Fruit fly (Drosophila melanogaster) whole organism, wandering third instar larva: ENCODE measurements around the gene Golgin104.

Experiments used
- sage ChIP-seq: fragments of 200-800 bp; sonication (Bioruptor generic); optimal IDR thresholded peaks from 2 replicates; lab custom pipeline; 2016; ENCODE audit warnings: missing biosample characterization, mild to moderate bottlenecking, missing genetic modification characterization
- sv ChIP-seq: fragments of 200-800 bp; sonication (Bioruptor generic); optimal IDR thresholded peaks from 3 replicates; lab custom pipeline; 2016; ENCODE audit warnings: missing biosample characterization, missing genetic modification characterization
- usp ChIP-seq: fragments of >200 bp; optimal IDR thresholded peaks from 2 replicates; lab custom pipeline; 2017; ENCODE audit warnings: missing biosample characterization, missing genetic modification characterization

dm6 chr3L:16357187-16357728 lies 5.5 kb upstream of the Golgin104 start:
- TF ChIP-seq usp (GFP tag; lab: Kevin White, UChicago) (no peak), sv (GFP tag; lab: Kevin White, UChicago) (no peak), sage (GFP tag; lab: Kevin White, UChicago) (no peak)
